Fruit fly (Drosophila melanogaster): ENCODE results near the gene bin.

The bin gene

DNA sequence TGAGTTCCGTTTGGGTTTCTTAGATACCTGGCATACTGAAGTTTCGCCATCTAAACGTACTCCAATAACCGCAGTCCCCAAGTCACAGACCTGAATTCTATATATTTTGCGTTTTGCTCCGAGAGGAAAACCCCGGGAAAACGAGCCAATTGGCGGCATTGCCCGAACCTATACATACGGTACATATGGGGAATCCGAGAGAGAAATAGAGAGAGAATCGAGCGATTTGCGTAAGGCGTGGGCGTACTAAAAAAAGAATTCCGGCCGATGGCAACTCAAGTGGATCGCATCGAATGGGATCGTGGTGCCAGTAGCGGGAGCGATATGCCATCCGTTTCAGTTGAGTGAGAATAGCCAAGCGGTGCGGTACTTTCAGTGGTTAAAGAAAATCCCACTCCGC, at the start of gene bin:
Gene bin (plus strand): TSS at position 335 of the 400 bp plus-strand sequence.
- no peak for TF ChIP-seq CG8478 (optimal IDR thresholded peaks at IDR 0.05)
- no peak for TF ChIP-seq pan (optimal IDR thresholded peaks at IDR 0.05)
- TF ChIP-seq Dll (optimal IDR thresholded peaks at IDR 0.05), result no peak
- no peak for TF ChIP-seq psq (optimal IDR thresholded peaks at IDR 0.05)

dm6 chr3L:6942103-6942830, 48.2 kb upstream of the bin start:
- no peak for TF ChIP-seq Dll (optimal IDR thresholded peaks at IDR 0.05)

DNA sequence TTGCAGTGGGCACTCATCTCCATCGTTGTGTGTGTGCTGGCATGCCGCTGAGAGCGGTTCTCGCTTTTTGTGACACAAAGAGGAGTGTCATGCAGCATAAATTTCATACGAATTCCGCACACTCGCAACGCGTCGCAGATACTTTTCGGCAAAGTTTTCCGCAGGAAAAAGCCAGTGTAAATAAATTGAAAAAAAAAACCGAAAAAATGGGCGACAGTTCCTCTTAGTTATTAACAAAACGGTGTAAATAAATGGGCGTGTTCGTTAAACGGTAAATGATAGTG, 47.6 kb upstream of the bin start, which contains the start of gene tow:
Gene tow (plus strand): TSS at position 26 of the 284 bp plus-strand sequence.
- TF ChIP-seq psq (optimal IDR thresholded peaks at IDR 0.05) (no peak), EcR (GFP tag; optimal IDR thresholded peaks at IDR 0.05) (no peak), Dll (optimal IDR thresholded peaks at IDR 0.05) (no peak), pan (optimal IDR thresholded peaks at IDR 0.05) (no peak), CG8478 (optimal IDR thresholded peaks at IDR 0.05) (no peak), usp (GFP tag; optimal IDR thresholded peaks at IDR 0.05) (no peak)

DNA sequence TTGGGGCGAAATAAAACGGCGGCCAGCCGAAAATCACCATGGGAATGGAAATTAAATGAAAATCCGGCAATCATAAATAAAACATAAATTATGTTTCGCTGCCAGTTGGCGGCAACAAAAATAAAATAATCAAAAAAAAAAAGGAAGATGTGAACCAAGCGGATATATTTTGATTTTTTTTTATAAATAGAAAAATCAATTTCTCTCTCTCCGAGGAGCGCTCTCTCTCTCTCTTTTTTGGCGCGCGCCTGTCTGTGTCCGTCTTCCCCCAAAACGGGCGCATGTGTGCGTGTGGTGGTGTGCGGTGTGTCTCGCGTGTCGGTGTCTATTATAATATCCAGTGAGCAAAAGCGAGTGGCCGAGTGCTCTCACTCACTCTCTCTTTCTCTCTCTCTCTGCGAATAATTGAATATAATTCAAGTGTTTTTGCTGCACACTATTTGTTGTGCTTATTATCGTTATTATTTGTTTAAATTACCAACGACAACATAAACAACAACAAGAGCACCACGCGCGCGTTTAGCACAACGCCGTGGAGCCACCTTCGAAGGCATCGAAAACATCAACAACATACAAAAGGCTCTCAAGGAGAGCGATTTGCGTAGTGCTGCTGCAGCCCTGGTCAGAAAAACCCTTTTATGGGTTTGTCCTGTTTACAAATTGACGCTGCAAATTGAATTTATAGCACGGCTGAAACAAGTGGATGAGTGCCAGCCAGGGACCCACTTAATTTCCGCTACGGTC, 47.0 kb upstream of the bin start:
- TF ChIP-seq EcR (GFP tag; optimal IDR thresholded peaks at IDR 0.05), result no peak
- TF ChIP-seq CG8478 (optimal IDR thresholded peaks at IDR 0.05), result no peak
- peak; percentile 80 for TF ChIP-seq Dll (optimal IDR thresholded peaks at IDR 0.05)
- TF ChIP-seq usp (GFP tag; optimal IDR thresholded peaks at IDR 0.05), result no peak
- TF ChIP-seq psq (optimal IDR thresholded peaks at IDR 0.05), result no peak

dm6 chr3L:6943948-6944319, 46.5 kb upstream of the bin start:
- no peak for TF ChIP-seq usp (GFP tag; optimal IDR thresholded peaks at IDR 0.05)
- TF ChIP-seq Dll (optimal IDR thresholded peaks at IDR 0.05), result no peak
- TF ChIP-seq EcR (GFP tag; optimal IDR thresholded peaks at IDR 0.05), result no peak
- no peak for TF ChIP-seq psq (optimal IDR thresholded peaks at IDR 0.05)
- TF ChIP-seq CG8478 (optimal IDR thresholded peaks at IDR 0.05), result no peak
- no peak for TF ChIP-seq pan (optimal IDR thresholded peaks at IDR 0.05)

DNA sequence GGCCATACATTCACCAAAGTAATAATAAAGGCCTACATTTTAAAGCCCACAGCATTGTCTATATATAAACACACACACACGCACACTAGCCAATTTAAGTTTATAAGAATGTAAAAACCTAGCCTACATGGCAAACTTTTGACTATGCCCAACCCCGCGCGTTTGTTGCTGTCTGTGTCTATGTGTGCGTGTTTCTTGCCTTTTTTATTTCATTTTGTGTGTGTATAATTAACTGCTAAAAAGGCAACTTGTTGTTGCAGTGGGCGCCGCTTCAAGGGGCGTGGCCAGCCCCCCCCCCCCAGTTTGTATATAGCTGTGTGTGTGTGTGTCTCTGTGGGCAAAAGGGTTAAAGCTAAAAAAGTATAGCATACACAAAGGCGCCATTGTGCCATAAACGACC, 45.1 kb upstream of the bin start:
- TF ChIP-seq Dll (optimal IDR thresholded peaks at IDR 0.05) (no peak), usp (GFP tag; optimal IDR thresholded peaks at IDR 0.05) (no peak), EcR (GFP tag; optimal IDR thresholded peaks at IDR 0.05) (no peak), CG8478 (optimal IDR thresholded peaks at IDR 0.05) (no peak), pan (optimal IDR thresholded peaks at IDR 0.05) (no peak), psq (optimal IDR thresholded peaks at IDR 0.05) (no peak)

DNA sequence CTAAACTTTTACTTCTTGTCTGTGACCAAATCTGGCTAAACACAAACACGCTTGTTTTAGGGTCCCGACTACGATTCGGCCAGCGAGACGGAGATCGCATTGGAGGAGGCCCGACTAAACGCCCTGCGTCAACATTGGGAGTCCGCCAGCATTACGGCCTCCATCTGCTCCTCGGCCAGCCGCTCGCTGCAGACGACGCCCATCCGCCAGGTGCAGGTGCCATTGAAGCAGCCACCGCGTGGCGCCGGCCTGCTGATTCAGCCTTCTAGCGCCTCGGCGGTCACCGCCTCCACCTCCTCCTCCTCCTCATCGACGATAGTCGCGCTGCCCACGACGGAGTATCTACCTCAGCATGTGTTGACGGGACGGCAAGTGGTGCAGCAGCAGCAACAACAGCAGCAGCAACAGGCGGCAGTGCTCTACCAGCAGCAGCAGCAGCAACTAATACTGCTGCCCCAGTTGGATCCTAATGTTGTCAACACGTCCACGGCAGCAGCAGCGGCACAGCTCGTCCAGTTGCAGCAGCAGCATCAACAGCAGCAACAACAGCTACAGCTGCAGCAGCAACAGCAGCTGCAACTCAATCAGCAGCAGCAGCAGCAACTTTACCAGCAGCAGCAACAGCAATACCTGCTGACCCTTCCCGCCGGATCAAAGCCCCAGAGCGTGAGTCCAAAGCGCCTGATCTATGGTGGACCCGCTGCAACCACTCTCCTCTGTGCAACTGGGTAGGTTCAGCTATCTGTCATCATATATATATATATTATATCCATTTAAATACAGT, 43.0 kb upstream of the bin start:
- TF ChIP-seq EcR (GFP tag; optimal IDR thresholded peaks at IDR 0.05) (no peak), psq (optimal IDR thresholded peaks at IDR 0.05) (no peak), pan (optimal IDR thresholded peaks at IDR 0.05) (no peak), Dll (optimal IDR thresholded peaks at IDR 0.05) (no peak), usp (GFP tag; optimal IDR thresholded peaks at IDR 0.05) (no peak), CG8478 (optimal IDR thresholded peaks at IDR 0.05) (no peak)

DNA sequence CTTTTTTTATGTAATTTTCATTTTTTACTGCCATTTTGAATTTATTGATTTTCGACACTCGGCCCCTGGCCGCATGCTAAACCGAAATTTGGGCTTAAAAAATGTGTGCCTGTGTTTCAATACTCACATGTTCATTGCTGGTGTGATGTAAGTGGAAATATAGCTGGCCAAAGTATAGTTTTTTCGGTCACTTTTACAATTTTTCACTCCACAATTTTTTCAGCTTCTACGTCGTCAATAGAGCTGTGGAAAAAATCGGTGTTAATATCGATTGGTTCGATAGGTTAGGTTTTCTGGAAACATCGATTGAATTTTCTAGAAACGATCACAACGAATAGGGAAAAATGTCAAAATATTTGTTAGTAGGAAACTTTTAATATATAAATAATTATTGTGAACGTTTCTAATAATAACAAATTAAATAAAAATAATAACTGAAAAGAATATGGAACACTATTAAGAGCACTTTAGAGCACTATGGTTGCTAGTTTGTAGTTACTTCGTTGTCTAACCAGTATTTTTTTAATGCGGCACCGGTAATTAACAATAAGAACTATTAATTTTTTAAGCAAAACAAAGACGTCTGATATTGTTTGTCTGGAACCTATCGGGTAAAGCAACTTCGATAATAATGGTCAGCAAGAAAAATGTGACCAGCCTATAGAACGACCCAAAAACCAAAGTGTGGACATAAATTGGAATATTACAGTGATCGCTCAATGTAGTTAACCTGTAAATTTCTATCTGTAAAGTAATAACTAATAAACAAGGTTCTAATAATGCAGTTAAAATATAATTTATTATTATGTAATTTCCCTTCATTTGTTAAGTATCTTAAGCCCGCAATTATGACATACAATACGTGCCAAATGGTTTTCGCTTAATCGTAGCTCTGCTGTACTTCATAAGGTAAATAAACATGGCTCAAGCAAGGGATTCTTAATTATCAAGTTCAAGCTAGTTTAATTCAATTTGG, 34.9 kb upstream of the bin start, which contains the start of the genes CG10077 and CG9948:
Gene CG10077 (minus strand): TSS at position 651 of the 976 bp plus-strand sequence.
Gene CG9948 (plus strand): TSS at position 738 of the 976 bp plus-strand sequence.
- TF ChIP-seq Dll (optimal IDR thresholded peaks at IDR 0.05) (no peak), psq (optimal IDR thresholded peaks at IDR 0.05) (no peak), EcR (GFP tag; optimal IDR thresholded peaks at IDR 0.05) (no peak), CG8478 (optimal IDR thresholded peaks at IDR 0.05) (no peak), pan (optimal IDR thresholded peaks at IDR 0.05) (no peak), usp (GFP tag; optimal IDR thresholded peaks at IDR 0.05) (no peak)

DNA sequence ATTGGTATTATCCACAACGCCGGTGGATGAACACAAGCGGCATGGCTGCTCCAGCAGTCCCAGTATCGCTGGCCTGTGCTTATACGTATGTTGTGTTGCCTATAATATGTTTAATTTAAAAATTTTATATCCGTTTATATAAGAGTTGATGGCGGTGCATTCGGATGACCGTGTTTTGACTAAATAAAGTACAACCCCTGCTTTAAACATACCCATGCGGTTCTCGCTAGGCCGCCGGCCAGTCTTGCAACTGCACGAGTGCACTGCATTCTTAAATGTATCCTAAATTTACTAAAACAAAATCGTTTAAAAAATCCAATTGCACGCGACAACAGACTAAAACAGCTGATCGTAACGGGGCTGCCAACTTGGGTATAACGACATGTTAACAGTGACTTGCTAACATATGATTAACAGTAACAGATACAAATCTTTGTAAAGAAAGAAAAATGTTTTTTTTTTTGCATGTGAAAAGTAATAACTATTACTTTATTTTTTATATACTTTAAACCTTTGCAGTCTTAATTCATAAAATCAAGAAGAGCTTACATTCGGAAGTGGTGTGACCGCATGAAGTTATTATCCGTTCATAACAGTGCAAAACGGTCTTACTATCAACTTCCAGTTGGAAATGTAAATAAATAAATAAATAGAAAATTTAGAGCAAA, 32.5 kb upstream of the bin start, which contains the start of the genes Uqcc1 and Surf1:
Gene Uqcc1 (minus strand): TSS at position 356 of the 668 bp plus-strand sequence.
Gene Surf1 (plus strand): TSS at position 594 of the 668 bp plus-strand sequence.
- no peak for TF ChIP-seq CG8478 (optimal IDR thresholded peaks at IDR 0.05)
- TF ChIP-seq psq (optimal IDR thresholded peaks at IDR 0.05), result no peak
- TF ChIP-seq EcR (GFP tag; optimal IDR thresholded peaks at IDR 0.05), result no peak
- no peak for TF ChIP-seq Dll (optimal IDR thresholded peaks at IDR 0.05)
- no peak for TF ChIP-seq pan (optimal IDR thresholded peaks at IDR 0.05)
- no peak for TF ChIP-seq usp (GFP tag; optimal IDR thresholded peaks at IDR 0.05)

DNA sequence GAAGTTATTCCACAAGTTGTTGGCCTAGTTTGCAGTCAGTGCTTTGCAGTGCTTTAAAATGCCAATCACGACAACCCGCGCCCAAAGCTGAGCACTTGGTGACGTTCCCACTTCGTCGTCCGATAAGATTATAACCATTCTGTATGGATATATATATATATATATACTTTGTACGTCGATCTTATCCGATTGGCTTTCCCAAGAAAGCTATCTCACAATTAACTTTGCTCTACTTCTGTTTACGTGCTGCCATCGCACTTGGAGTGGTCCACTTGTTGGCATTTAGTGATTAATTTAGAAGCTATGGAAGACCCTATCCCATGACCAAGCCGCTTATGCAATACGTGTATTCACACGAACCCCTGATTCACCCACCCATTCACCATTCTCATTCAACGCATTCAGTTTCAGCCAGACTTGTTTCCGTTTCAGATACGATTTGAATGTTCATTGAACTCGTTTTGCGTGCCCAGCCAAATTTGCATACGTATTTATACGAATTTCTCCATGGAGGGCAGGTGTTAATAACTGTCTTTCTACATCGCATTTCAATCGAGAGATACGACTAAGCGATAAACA, 28.3 kb upstream of the bin start:
- TF ChIP-seq pan (optimal IDR thresholded peaks at IDR 0.05) (no peak), Dll (optimal IDR thresholded peaks at IDR 0.05) (no peak), psq (optimal IDR thresholded peaks at IDR 0.05) (no peak), CG8478 (optimal IDR thresholded peaks at IDR 0.05) (no peak), usp (GFP tag; optimal IDR thresholded peaks at IDR 0.05) (no peak), EcR (GFP tag; optimal IDR thresholded peaks at IDR 0.05) (no peak)
